Worm (Caenorhabditis elegans) whole organism, L3 larva: Measurements from ENCODE around the gene F59E11.7.

ENCODE experiments used
- ama-1 ChIP-seq: fragments of 150-350 bp; optimal IDR thresholded peaks from 2 replicates; lab custom pipeline; 2018
- ceh-82 ChIP-seq: fragments of 150-350 bp; optimal IDR thresholded peaks from 2 replicates; lab custom pipeline; 2014; ENCODE audit warnings: missing biosample characterization, missing genetic modification characterization
- elt-1 ChIP-seq: fragments of 150-350 bp; optimal IDR thresholded peaks from 2 replicates; lab custom pipeline; 2014; ENCODE audit warnings: missing biosample characterization, missing genetic modification characterization
- fkh-10 ChIP-seq: sonication (generic microtip); optimal IDR thresholded peaks from 2 replicates; lab custom pipeline; 2017; ENCODE audit warnings: missing biosample characterization, missing genetic modification reagents, missing genetic modification characterization
- lin-39 ChIP-seq: fragments of 150-350 bp; optimal IDR thresholded peaks from 2 replicates; lab custom pipeline; 2018; ENCODE audit warnings: missing biosample characterization, missing genetic modification reagents, missing genetic modification characterization
- unc-62 ChIP-seq: fragments of 150-350 bp; sonication (generic microtip); optimal IDR thresholded peaks from 4 replicates; lab custom pipeline; 2014; ENCODE audit warnings: missing biosample characterization, missing genetic modification reagents, missing genetic modification characterization

ce11 chrV:9030248-9030647, 40.2 kb downstream of the F59E11.7 start, which contains the start of gene C25E10.5:
- no peak for TF ChIP-seq fkh-10 (GFP tag; lab: Kevin White, UChicago)
- no peak for TF ChIP-seq ceh-82 (tag; lab: Kevin White, UChicago)
- TF ChIP-seq unc-62 (GFP tag; lab: Kevin White, UChicago) = no peak
- TF ChIP-seq lin-39 = no peak
- TF ChIP-seq elt-1 (tag; lab: Kevin White, UChicago) = no peak
- no peak for TF ChIP-seq ama-1 (lab: Kevin White, UChicago)
